Fruit fly (Drosophila melanogaster): ENCODE measurements around the gene CG15465.

CG15465 gene

DNA sequence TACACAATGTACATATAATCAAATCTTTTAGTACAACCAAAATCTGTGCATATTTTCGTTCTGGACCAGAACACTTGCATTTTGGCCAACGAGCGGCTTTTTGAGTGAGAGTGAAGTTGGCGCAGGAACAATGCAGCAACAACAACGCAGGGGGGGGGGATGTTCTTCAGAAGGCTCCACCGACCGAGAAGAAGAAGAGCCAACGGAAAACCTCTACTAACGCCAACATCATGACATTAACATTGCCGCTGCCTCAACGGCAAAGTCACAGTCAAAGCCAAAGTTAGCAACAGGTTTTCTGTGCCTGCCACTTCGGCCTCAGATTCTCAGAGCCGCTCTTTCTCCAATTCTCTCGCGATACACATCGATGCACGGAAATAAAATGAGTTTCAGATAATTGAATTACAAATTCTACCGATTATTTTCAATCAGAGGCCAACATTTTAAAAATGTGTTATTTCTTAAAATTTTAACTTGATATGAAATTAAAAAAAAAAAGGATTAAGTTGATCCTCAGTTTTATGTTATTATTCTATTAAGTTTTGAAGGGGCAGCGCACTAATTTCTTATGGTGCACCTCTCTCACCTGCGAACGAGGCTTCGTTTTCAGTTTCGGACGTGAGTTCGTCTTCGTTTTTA lies 39.2 kb upstream of the CG15465 start (continued):
- peak; percentile 36 to 85 for TF ChIP-seq Hr51 (GFP tag; optimal IDR thresholded peaks at IDR 0.05)
- no peak for TF ChIP-seq HLH4C (GFP tag; IDR thresholded peaks at IDR 0.05; ENCODE audit: partially characterized antibody)
- TF ChIP-seq gfzf (GFP tag; optimal IDR thresholded peaks at IDR 0.05) = no peak
- TF ChIP-seq dan (GFP tag; IDR thresholded peaks at IDR 0.05) = no peak
- no peak for TF ChIP-seq ato (GFP tag; IDR thresholded peaks at IDR 0.05; ENCODE audit: partially characterized antibody)
- peak; percentile 73 for TF ChIP-seq Hr3 (GFP tag; optimal IDR thresholded peaks at IDR 0.05)
- peak; percentile 35 for TF ChIP-seq shn (GFP tag; optimal IDR thresholded peaks at IDR 0.05)
- peak; percentile 92 for TF ChIP-seq gem (tag; optimal IDR thresholded peaks at IDR 0.05)
- no peak for TF ChIP-seq vnd (GFP tag; IDR thresholded peaks at IDR 0.05; ENCODE audit: partially characterized antibody)
- no peak for TF ChIP-seq gro (GFP tag; optimal IDR thresholded peaks at IDR 0.05)
- TF ChIP-seq gcm2 (GFP tag; optimal IDR thresholded peaks at IDR 0.05) = peak; percentile 30
- TF ChIP-seq sob (GFP tag; IDR thresholded peaks at IDR 0.05) = peak; percentile 64; the same call in 1 of the 2 replicates
- TF ChIP-seq CG8089 (GFP tag; optimal IDR thresholded peaks at IDR 0.05) = peak; percentile 39
- peak; percentile 68 for TF ChIP-seq H2.0 (GFP tag; IDR thresholded peaks at IDR 0.05)
- peak; percentile 75 for TF ChIP-seq slbo (GFP tag; IDR thresholded peaks at IDR 0.05)
- peak; percentile 58 for TF ChIP-seq Dad (GFP tag; optimal IDR thresholded peaks at IDR 0.05)
- TF ChIP-seq unc-4 (GFP tag; IDR thresholded peaks at IDR 0.05; ENCODE audit: partially characterized antibody) = no peak
- peak; percentile 48 for TF ChIP-seq ac (GFP tag; optimal IDR thresholded peaks at IDR 0.05)
- TF ChIP-seq psq (GFP tag; optimal IDR thresholded peaks at IDR 0.05) = peak; percentile 21
- peak; percentile 76 for TF ChIP-seq CG3847 (GFP tag; IDR thresholded peaks at IDR 0.05)
- 0 out of 2 replicates have a peak, but pooled peaks have one; percentile 19 for TF ChIP-seq wor (GFP tag; IDR thresholded peaks at IDR 0.05)
- peak; percentile 26 for TF ChIP-seq D19B (GFP tag; optimal IDR thresholded peaks at IDR 0.05)
- no peak for TF ChIP-seq CG10462 (GFP tag; optimal IDR thresholded peaks at IDR 0.05)
- peak; percentile 87 for TF ChIP-seq unpg (GFP tag; optimal IDR thresholded peaks at IDR 0.05)
- TF ChIP-seq her (GFP tag; optimal IDR thresholded peaks at IDR 0.05) = no peak
- peak; percentile 70 for TF ChIP-seq org-1 (GFP tag; optimal IDR thresholded peaks at IDR 0.05)
- TF ChIP-seq ase (GFP tag; IDR thresholded peaks at IDR 0.05) = peak; percentile 38; the same call in 1 of the 3 replicates
- TF ChIP-seq CG3065 (GFP tag; optimal IDR thresholded peaks at IDR 0.05) = peak; percentile 15
- TF ChIP-seq B-H2 (GFP tag; optimal IDR thresholded peaks at IDR 0.05) = no peak
- TF ChIP-seq HLHmδ (GFP tag; optimal IDR thresholded peaks at IDR 0.05) = no peak
- no peak for TF ChIP-seq CG11560 (tag; IDR thresholded peaks at IDR 0.05)
- TF ChIP-seq CG8388 (GFP tag; optimal IDR thresholded peaks at IDR 0.05) = peak; percentile 81
- TF ChIP-seq CG7786 (GFP tag; optimal IDR thresholded peaks at IDR 0.05) = peak; percentile 48
- peak; percentile 9 for TF ChIP-seq Sry-δ (GFP tag; optimal IDR thresholded peaks at IDR 0.05)
- peak; percentile 42 for TF ChIP-seq CG13123 (GFP tag; optimal IDR thresholded peaks at IDR 0.05)
- TF ChIP-seq zen2 (GFP tag; IDR thresholded peaks at IDR 0.05; ENCODE audit: partially characterized antibody) = no peak
- TF ChIP-seq CG13624 (GFP tag; optimal IDR thresholded peaks at IDR 0.05) = peak; percentile 61
- peak; percentile 84 for TF ChIP-seq CG30403 (GFP tag; optimal IDR thresholded peaks at IDR 0.05)
- TF ChIP-seq Ptx1 (GFP tag; IDR thresholded peaks at IDR 0.05) = peak; percentile 89
- TF ChIP-seq CG16813 (GFP tag; IDR thresholded peaks at IDR 0.05; ENCODE audit: partially characterized antibody) = no peak
- peak in 1 of 2 experiments; percentile 61 for TF ChIP-seq Pdp1 (GFP tag; optimal IDR thresholded peaks at IDR 0.05)
- peak; percentile 77 for TF ChIP-seq sisA (GFP tag; IDR thresholded peaks at IDR 0.05)
- TF ChIP-seq dati (GFP tag; IDR thresholded peaks at IDR 0.05) = no peak
- TF ChIP-seq CG13894 (tag; optimal IDR thresholded peaks at IDR 0.05) = peak; percentile 1
- TF ChIP-seq ttk (GFP tag; IDR thresholded peaks at IDR 0.05) = peak; percentile 64
- peak; percentile 86 for TF ChIP-seq CG2712 (tag; optimal IDR thresholded peaks at IDR 0.05)
- TF ChIP-seq grn (GFP tag; optimal IDR thresholded peaks at IDR 0.05) = no peak
- peak; percentile 41 for TF ChIP-seq Mes4 (GFP tag; optimal IDR thresholded peaks at IDR 0.05)
- TF ChIP-seq CG13287 (GFP tag; IDR thresholded peaks at IDR 0.05; ENCODE audit: partially characterized antibody) = no peak
- TF ChIP-seq CG1233 (GFP tag; optimal IDR thresholded peaks at IDR 0.05) = peak; percentile 67
